Fruit fly (Drosophila melanogaster) whole organism, prepupa: ENCODE results near the gene CG9701.

Experiments
- CG10669 ChIP-seq: fragments of 200-800 bp; sonication (Bioruptor generic); optimal IDR thresholded peaks from 3 replicates; lab custom pipeline; 2018; ENCODE audit warnings: missing biosample characterization, mild to moderate bottlenecking, missing genetic modification characterization, moderate library complexity
- CG11762 ChIP-seq: fragments of 200-800 bp; sonication (Bioruptor generic); optimal IDR thresholded peaks from 3 replicates; lab custom pipeline; 2016; ENCODE audit warnings: missing biosample characterization, missing genetic modification characterization; ENCODE audit not compliant: insufficient read depth
- CG15336 ChIP-seq: fragments of 200-800 bp; sonication (Bioruptor generic); IDR thresholded peaks from 2 replicates; pipeline ENCODE4 v1.3.6; 2022; ENCODE audit warnings: missing biosample characterization, missing genetic modification characterization
- CG1621 ChIP-seq: fragments of 200-800 bp; sonication (Bioruptor generic); optimal IDR thresholded peaks from 3 replicates; lab custom pipeline; 2018; ENCODE audit warnings: missing biosample characterization, mild to moderate bottlenecking, missing genetic modification characterization
- CG32006 ChIP-seq: fragments of 200-800 bp; sonication (Bioruptor generic); optimal IDR thresholded peaks from 3 replicates; lab custom pipeline; 2017; ENCODE audit warnings: missing biosample characterization, mild to moderate bottlenecking, missing genetic modification characterization
- CG34406 ChIP-seq: fragments of 200-800 bp; sonication (Bioruptor generic); optimal IDR thresholded peaks from 3 replicates; lab custom pipeline; 2016; ENCODE audit warnings: missing biosample characterization, missing genetic modification characterization
- CG3919 ChIP-seq: fragments of 200-800 bp; sonication (Bioruptor generic); optimal IDR thresholded peaks from 3 replicates; lab custom pipeline; 2016; ENCODE audit warnings: missing biosample characterization, missing genetic modification characterization
- CG4318 ChIP-seq: fragments of 200-800 bp; sonication (Bioruptor generic); optimal IDR thresholded peaks from 3 replicates; lab custom pipeline; 2017; ENCODE audit warnings: missing biosample characterization, mild to moderate bottlenecking, missing genetic modification characterization
- CG6163 ChIP-seq: fragments of 200-800 bp; sonication (Bioruptor generic); IDR thresholded peaks from 3 replicates; pipeline ENCODE4 v1.3.6; 2022; ENCODE audit warnings: missing biosample characterization, missing genetic modification characterization
- CG6276 ChIP-seq: fragments of 200-800 bp; sonication (Bioruptor generic); optimal IDR thresholded peaks from 2 replicates; lab custom pipeline; 2017; ENCODE audit warnings: missing biosample characterization, mild to moderate bottlenecking, missing genetic modification characterization
- CG6792 ChIP-seq: fragments of 200-800 bp; sonication (Bioruptor generic); optimal IDR thresholded peaks from 3 replicates; lab custom pipeline; 2016; ENCODE audit warnings: missing biosample characterization, missing genetic modification characterization
- CG7368 ChIP-seq: fragments of 200-800 bp; sonication (Bioruptor generic); optimal IDR thresholded peaks from 3 replicates; lab custom pipeline; 2016; ENCODE audit warnings: missing biosample characterization, missing genetic modification characterization
- CG8319 ChIP-seq: fragments of 200-800 bp; sonication (Bioruptor generic); optimal IDR thresholded peaks from 3 replicates; lab custom pipeline; 2016; ENCODE audit warnings: missing biosample characterization, missing genetic modification characterization
- Eip75B ChIP-seq: fragments of 200-800 bp; sonication (Bioruptor generic); optimal IDR thresholded peaks from 3 replicates; lab custom pipeline; 2016; ENCODE audit warnings: missing biosample characterization, missing genetic modification characterization
- Eip78C ChIP-seq: fragments of 200-800 bp; sonication (Bioruptor generic); peaks from one replicate; lab custom pipeline; 2016; ENCODE audit warnings: missing biosample characterization, missing genetic modification characterization
- Eip93F ChIP-seq: fragments of 200-800 bp; sonication (Bioruptor generic); optimal IDR thresholded peaks from 2 replicates; lab custom pipeline; 2016; ENCODE audit warnings: missing biosample characterization, mild to moderate bottlenecking, missing genetic modification characterization
- Ets21C ChIP-seq: fragments of 200-800 bp; sonication (Bioruptor generic); optimal IDR thresholded peaks from 3 replicates; lab custom pipeline; 2016; ENCODE audit warnings: missing biosample characterization, missing genetic modification characterization
- Gug ChIP-seq: fragments of 200-800 bp; sonication (Bioruptor generic); IDR thresholded peaks from 2 replicates; pipeline ENCODE4 v1.3.6; 2022; ENCODE audit warnings: missing biosample characterization, missing genetic modification characterization
- Hr38 ChIP-seq: sonication (Bioruptor generic); optimal IDR thresholded peaks from 2 replicates; lab custom pipeline; 2016; ENCODE audit warnings: missing biosample characterization, missing genetic modification characterization
- Lpt ChIP-seq: fragments of 200-800 bp; sonication (Bioruptor generic); optimal IDR thresholded peaks from 3 replicates; lab custom pipeline; 2016; ENCODE audit warnings: missing biosample characterization, missing genetic modification characterization
- Met ChIP-seq: fragments of 200-800 bp; sonication (Bioruptor generic); optimal IDR thresholded peaks from 3 replicates; lab custom pipeline; 2016; ENCODE audit warnings: missing biosample characterization, missing genetic modification characterization
- OdsH ChIP-seq: fragments of 200-800 bp; sonication (Bioruptor generic); optimal IDR thresholded peaks from 3 replicates; lab custom pipeline; 2016; ENCODE audit warnings: missing biosample characterization, missing genetic modification characterization
- Smox ChIP-seq: fragments of 200-800 bp; sonication (Bioruptor generic); optimal IDR thresholded peaks from 3 replicates; lab custom pipeline; 2016; ENCODE audit warnings: missing biosample characterization, missing genetic modification characterization
- Sox102F ChIP-seq: fragments of 200-800 bp; sonication (Bioruptor generic); optimal IDR thresholded peaks from 2 replicates; lab custom pipeline; 2016; ENCODE audit warnings: missing biosample characterization, mild to moderate bottlenecking, missing genetic modification characterization
- Sox14 ChIP-seq: fragments of 200-800 bp; sonication (Bioruptor generic); optimal IDR thresholded peaks from 3 replicates; lab custom pipeline; 2016; ENCODE audit warnings: missing biosample characterization, missing genetic modification characterization
- achi ChIP-seq: fragments of 200-800 bp; sonication (Bioruptor generic); optimal IDR thresholded peaks from 3 replicates; lab custom pipeline; 2016; ENCODE audit warnings: missing biosample characterization, missing genetic modification characterization
- acj6 ChIP-seq: fragments of 200-800 bp; sonication (Bioruptor generic); optimal IDR thresholded peaks from 3 replicates; lab custom pipeline; 2016; ENCODE audit warnings: missing biosample characterization, missing genetic modification characterization
- cyc ChIP-seq: fragments of 200-800 bp; sonication (Bioruptor generic); optimal IDR thresholded peaks from 3 replicates; lab custom pipeline; 2016; ENCODE audit warnings: missing biosample characterization, missing genetic modification characterization
- dsx ChIP-seq: fragments of 200-800 bp; optimal IDR thresholded peaks from 3 replicates; lab custom pipeline; 2019; ENCODE audit warnings: missing biosample characterization, mild to moderate bottlenecking, missing genetic modification characterization, moderate library complexity; ENCODE audit not compliant: poor library complexity, severe bottlenecking
- eg ChIP-seq: fragments of 200-800 bp; sonication (Bioruptor generic); IDR thresholded peaks from 3 replicates; pipeline ENCODE4 v1.3.6; 2022; ENCODE audit warnings: missing biosample characterization, missing genetic modification characterization
- esn ChIP-seq: fragments of 200-800 bp; sonication (Bioruptor generic); optimal IDR thresholded peaks from 2 replicates; lab custom pipeline; 2016; ENCODE audit warnings: missing biosample characterization, mild to moderate bottlenecking, missing genetic modification characterization, moderate library complexity
- fd59A ChIP-seq: fragments of 200-800 bp; sonication (Bioruptor generic); optimal IDR thresholded peaks from 2 replicates; lab custom pipeline; 2017; ENCODE audit warnings: missing biosample characterization, mild to moderate bottlenecking, missing genetic modification characterization, missing genetic modification reagents
- fkh ChIP-seq: fragments of 200-800 bp; sonication (Bioruptor generic); optimal IDR thresholded peaks from 3 replicates; lab custom pipeline; 2017; ENCODE audit warnings: missing biosample characterization, mild to moderate bottlenecking, missing genetic modification characterization, moderate library complexity
- salr ChIP-seq, 2 experiments: fragments of 200-800 bp; sonication (Bioruptor generic); optimal IDR thresholded peaks; 3 replicates each; lab custom pipeline; 2016 to 2018; ENCODE audit warnings: missing biosample characterization in 2 of 2, missing genetic modification characterization in 2 of 2, mild to moderate bottlenecking in 1 of 2
- spab ChIP-seq: fragments of 200-800 bp; sonication (Bioruptor generic); optimal IDR thresholded peaks from 2 replicates; lab custom pipeline; 2017; ENCODE audit warnings: missing biosample characterization, mild to moderate bottlenecking, missing genetic modification characterization, missing genetic modification reagents
- ss ChIP-seq, 2 experiments: fragments of 200-800 bp; sonication (Bioruptor generic); optimal IDR thresholded peaks; 2 replicates in 1 of 2; 3 replicates in 1 of 2; lab custom pipeline; 2017 to 2018; ENCODE audit warnings: mild to moderate bottlenecking in 2 of 2, missing biosample characterization in 2 of 2, missing genetic modification characterization in 2 of 2, moderate library complexity in 1 of 2
- vri ChIP-seq: fragments of 200-800 bp; sonication (Bioruptor generic); optimal IDR thresholded peaks from 3 replicates; lab custom pipeline; 2016; ENCODE audit warnings: missing biosample characterization, mild to moderate bottlenecking, missing genetic modification characterization

The CG9701 gene

DNA sequence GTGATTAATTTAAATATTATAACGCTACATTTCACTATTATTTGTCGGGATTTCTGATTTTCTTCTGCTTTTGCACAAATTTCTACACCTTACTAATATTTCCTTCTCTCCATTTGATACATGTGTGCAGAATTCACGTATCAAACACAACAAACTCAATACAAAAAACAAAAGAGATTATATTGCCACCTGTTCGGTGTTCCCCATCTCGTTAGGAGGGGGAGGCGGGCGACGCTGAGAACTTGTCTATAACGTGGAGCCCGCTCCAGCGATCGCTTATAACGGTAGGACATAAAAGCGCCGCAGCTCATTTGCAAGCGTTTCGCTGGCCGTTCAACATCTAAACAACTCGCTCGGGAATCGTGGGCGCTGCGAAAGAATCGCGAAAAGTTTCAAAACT is at the start of gene CG9701:
Gene CG9701 (plus strand): TSS at position 301 of the 400 bp plus-strand sequence.
- TF ChIP-seq Ets21C (GFP tag; lab: Kevin White, UChicago) = no peak
- no peak for TF ChIP-seq CG4318 (GFP tag; lab: Kevin White, UChicago)
- TF ChIP-seq cyc (GFP tag; lab: Kevin White, UChicago) = no peak
- TF ChIP-seq CG3919 (GFP tag; lab: Kevin White, UChicago) = no peak
- no peak for TF ChIP-seq spab (GFP tag; lab: Kevin White, UChicago)
- no peak for TF ChIP-seq acj6 (GFP tag; lab: Kevin White, UChicago)
- no peak for TF ChIP-seq CG1621 (tag; lab: Kevin White, UChicago)
- TF ChIP-seq fd59A = no peak

DNA sequence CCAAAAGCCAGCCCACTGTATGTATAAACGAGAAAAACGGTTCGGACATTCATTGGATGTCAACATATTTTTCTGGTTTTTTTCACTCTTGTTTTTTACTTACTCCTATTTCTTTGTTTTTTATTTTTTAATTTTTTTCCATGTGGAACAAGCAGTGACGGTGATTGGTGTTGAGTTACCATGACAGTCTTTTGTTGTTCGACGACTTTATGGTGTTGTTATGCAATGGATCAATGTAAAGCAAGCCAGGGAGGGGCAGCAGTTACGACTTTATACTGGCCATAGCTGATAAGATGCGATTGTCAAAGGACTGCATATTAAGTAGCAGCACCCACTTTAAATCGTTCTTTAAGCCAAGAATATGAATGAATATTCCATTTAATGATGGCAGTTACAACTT is 43.9 kb upstream of the CG9701 start:
- TF ChIP-seq Hr38 (GFP tag; lab: Kevin White, UChicago) = no peak
- TF ChIP-seq Sox102F (GFP tag; lab: Kevin White, UChicago) = no peak
- TF ChIP-seq achi (GFP tag; lab: Kevin White, UChicago) = no peak
- TF ChIP-seq Gug (GFP tag; lab: Robert Waterston, UW) = no peak
- no peak for TF ChIP-seq dsx
- no peak for TF ChIP-seq CG3919 (GFP tag; lab: Kevin White, UChicago)
- TF ChIP-seq fkh (GFP tag; lab: Kevin White, UChicago) = no peak
- peak; percentile 19 for TF ChIP-seq CG6276 (GFP tag; lab: Kevin White, UChicago)
- peak; percentile 26 for TF ChIP-seq Eip78C (GFP tag; lab: Kevin White, UChicago)
- TF ChIP-seq vri (GFP tag; lab: Kevin White, UChicago) = no peak
- peak; percentile 4 to 57 for TF ChIP-seq ss (GFP tag; optimal IDR thresholded peaks at IDR 0.05; lab: Kevin White, UChicago)
- no peak for TF ChIP-seq salr (GFP tag; optimal IDR thresholded peaks at IDR 0.05; lab: Kevin White, UChicago)

DNA sequence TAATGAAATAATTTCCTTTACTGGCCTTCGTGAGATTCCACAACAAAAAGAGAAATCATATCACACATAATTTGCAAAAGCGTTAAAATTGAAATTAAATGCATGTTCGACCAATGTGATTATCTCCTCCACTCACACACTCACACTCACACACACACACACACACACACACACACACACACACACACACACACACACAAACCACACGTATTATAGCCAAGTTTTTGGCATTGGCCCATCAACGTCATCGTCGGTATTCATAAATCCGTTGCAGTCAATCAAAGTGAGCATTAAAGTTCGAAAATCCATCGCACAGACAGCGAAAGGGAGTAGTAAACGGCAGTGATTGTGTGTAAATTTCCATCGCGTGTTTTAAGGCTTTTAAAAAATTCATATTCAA is 43.3 kb upstream of the CG9701 start:
- TF ChIP-seq Sox14 (GFP tag; lab: Kevin White, UChicago) = no peak
- TF ChIP-seq Met (GFP tag; lab: Kevin White, UChicago) = no peak
- no peak for TF ChIP-seq CG10669 (GFP tag; lab: Kevin White, UChicago)
- TF ChIP-seq Eip78C (GFP tag; lab: Kevin White, UChicago) = no peak
- TF ChIP-seq CG6163 = no peak
- no peak for TF ChIP-seq Lpt (GFP tag; lab: Kevin White, UChicago)
- no peak for TF ChIP-seq CG7368 (GFP tag; lab: Kevin White, UChicago)
- TF ChIP-seq Gug (GFP tag; lab: Robert Waterston, UW) = no peak
- TF ChIP-seq CG32006 (GFP tag; lab: Kevin White, UChicago) = no peak
- no peak for TF ChIP-seq CG6792 (GFP tag; lab: Kevin White, UChicago)
- no peak for TF ChIP-seq Smox
- no peak for TF ChIP-seq eg (GFP tag; lab: Robert Waterston, UW)
- TF ChIP-seq esn (GFP tag; lab: Kevin White, UChicago) = no peak
- TF ChIP-seq CG11762 (GFP tag; lab: Kevin White, UChicago) = no peak
- no peak for TF ChIP-seq CG34406
- no peak for TF ChIP-seq OdsH
- TF ChIP-seq Eip75B (GFP tag; lab: Kevin White, UChicago) = no peak
- no peak for TF ChIP-seq CG8319
- no peak for TF ChIP-seq CG15336 (GFP tag; lab: Robert Waterston, UW)
- TF ChIP-seq, all 60 proteins: peak for 0

DNA sequence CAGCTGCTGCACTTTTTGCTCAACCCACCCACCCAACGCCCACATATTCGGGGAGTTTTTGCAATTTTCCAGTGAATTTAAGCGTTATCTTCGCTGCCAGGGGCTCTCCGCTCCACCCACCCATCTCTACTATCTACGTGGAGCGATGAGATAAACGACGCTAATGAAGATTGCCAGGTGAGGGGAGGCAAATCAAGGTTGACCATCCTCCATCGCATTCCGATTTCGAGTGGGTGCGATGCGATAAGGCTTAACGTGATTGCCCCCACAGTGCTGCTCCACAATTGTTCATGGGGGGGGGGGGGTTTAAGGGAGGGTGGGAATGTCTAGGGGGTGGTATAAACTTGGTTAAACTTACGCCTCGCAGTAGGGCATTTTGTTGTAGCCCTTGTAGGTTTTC is 39.5 kb upstream of the CG9701 start:
- no peak for TF ChIP-seq Sox14 (GFP tag; lab: Kevin White, UChicago)
- no peak for TF ChIP-seq CG1621 (tag; lab: Kevin White, UChicago)
- peak; percentile 51 for TF ChIP-seq vri (GFP tag; lab: Kevin White, UChicago)
- no peak for TF ChIP-seq CG15336 (GFP tag; lab: Robert Waterston, UW)
- peak; percentile 11 for TF ChIP-seq Eip93F (GFP tag; lab: Kevin White, UChicago)
